Fruit fly (Drosophila melanogaster) whole organism, embryonic: Measurements from ENCODE around the gene dmrt11E.

ENCODE experiments used
- ATbp ChIP-seq: fragments of 200-800 bp; sonication (Bioruptor generic); optimal IDR thresholded peaks from 2 replicates; lab custom pipeline; 2017; ENCODE audit warnings: missing biosample characterization, mild to moderate bottlenecking, missing genetic modification characterization, missing genetic modification reagents
- Ada2b ChIP-seq: fragments of 200-800 bp; sonication (Bioruptor generic); IDR thresholded peaks from 2 replicates; pipeline ENCODE4 v1.3.6; 2022; ENCODE audit warnings: missing biosample characterization, missing genetic modification characterization
- Atf6 ChIP-seq: fragments of 200-800 bp; sonication (Bioruptor generic); IDR thresholded peaks from 2 replicates; pipeline ENCODE4 v1.3.6; 2022; ENCODE audit warnings: missing biosample characterization, missing genetic modification characterization
- Blimp-1 ChIP-seq: fragments of 200-800 bp; sonication (Bioruptor generic); optimal IDR thresholded peaks from 3 replicates; lab custom pipeline; 2018; ENCODE audit warnings: missing biosample characterization, missing genetic modification characterization, mild to moderate bottlenecking, moderate library complexity, missing genetic modification reagents
- CG10209 ChIP-seq: fragments of 200-800 bp; sonication (Bioruptor generic); optimal IDR thresholded peaks from 3 replicates; lab custom pipeline; 2017; ENCODE audit warnings: missing biosample characterization, mild to moderate bottlenecking, missing genetic modification characterization, missing genetic modification reagents
- CG11456 ChIP-seq: fragments of 200-800 bp; sonication (Bioruptor generic); IDR thresholded peaks from 3 replicates; pipeline ENCODE4 v1.3.6; 2022; ENCODE audit warnings: missing biosample characterization, missing genetic modification characterization
- CG16815 ChIP-seq: fragments of 200-800 bp; sonication (Bioruptor generic); optimal IDR thresholded peaks from 3 replicates; lab custom pipeline; 2017; ENCODE audit warnings: missing biosample characterization, mild to moderate bottlenecking, missing genetic modification characterization
- CG17612 ChIP-seq: fragments of 200-800 bp; sonication (Bioruptor generic); IDR thresholded peaks from 2 replicates; pipeline ENCODE4 v1.3.6; 2022; ENCODE audit warnings: missing biosample characterization, missing genetic modification characterization
- CG18011 ChIP-seq: fragments of 200-800 bp; sonication (Bioruptor generic); optimal IDR thresholded peaks from 2 replicates; lab custom pipeline; 2017; ENCODE audit warnings: missing biosample characterization, missing genetic modification characterization, mild to moderate bottlenecking, moderate library complexity, missing genotype
- CG18599 ChIP-seq: fragments of 200-800 bp; sonication (Bioruptor generic); optimal IDR thresholded peaks from 3 replicates; lab custom pipeline; 2017; ENCODE audit warnings: missing biosample characterization, missing genetic modification characterization, mild to moderate bottlenecking, moderate library complexity, missing genetic modification reagents
- CG30403 ChIP-seq: fragments of 200-800 bp; sonication (Bioruptor generic); optimal IDR thresholded peaks from 3 replicates; lab custom pipeline; 2016; ENCODE audit warnings: missing biosample characterization, missing genetic modification characterization
- CG30431 ChIP-seq: fragments of 200-800 bp; sonication (Bioruptor generic); optimal IDR thresholded peaks from 2 replicates; lab custom pipeline; 2017; ENCODE audit warnings: missing biosample characterization, missing genetic modification characterization
- CG3065 ChIP-seq: fragments of 200-800 bp; sonication (Bioruptor generic); optimal IDR thresholded peaks from 2 replicates; lab custom pipeline; 2016; ENCODE audit warnings: missing biosample characterization, missing genetic modification characterization
- CG31224 ChIP-seq: fragments of 200-800 bp; sonication (Bioruptor generic); IDR thresholded peaks from 2 replicates; pipeline ENCODE4 v1.3.6; 2022; ENCODE audit warnings: missing biosample characterization, missing genetic modification characterization
- CG3995 ChIP-seq: fragments of 200-800 bp; sonication (Bioruptor generic); optimal IDR thresholded peaks from 3 replicates; lab custom pipeline; 2016; ENCODE audit warnings: missing biosample characterization, missing genetic modification characterization
- CG6272 ChIP-seq: fragments of 200-800 bp; sonication (Bioruptor generic); IDR thresholded peaks from 2 replicates; pipeline ENCODE4 v1.3.6; 2022; ENCODE audit warnings: missing biosample characterization, missing genetic modification characterization
- CG7271 ChIP-seq: fragments of 200-800 bp; sonication (Bioruptor generic); optimal IDR thresholded peaks from 2 replicates; lab custom pipeline; 2018; ENCODE audit warnings: missing biosample characterization, mild to moderate bottlenecking, missing genetic modification characterization, moderate library complexity
- Deaf1 ChIP-seq: fragments of 200-800 bp; optimal IDR thresholded peaks from 3 replicates; lab custom pipeline; 2019; ENCODE audit warnings: missing biosample characterization, mild to moderate bottlenecking, missing genetic modification characterization, moderate library complexity
- Dek ChIP-seq: fragments of 200-800 bp; sonication (Bioruptor generic); optimal IDR thresholded peaks from 3 replicates; lab custom pipeline; 2019; ENCODE audit warnings: missing biosample characterization, mild to moderate bottlenecking, missing genetic modification characterization, moderate library complexity
- HHEX ChIP-seq: fragments of 200-800 bp; sonication (Bioruptor generic); optimal IDR thresholded peaks from 3 replicates; lab custom pipeline; 2017; ENCODE audit warnings: missing biosample characterization, mild to moderate bottlenecking, missing genetic modification characterization, missing genetic modification reagents
- Jarid2 ChIP-seq: fragments of 200-800 bp; sonication (Bioruptor generic); optimal IDR thresholded peaks from 3 replicates; lab custom pipeline; 2017; ENCODE audit warnings: mild to moderate bottlenecking, missing biosample characterization, missing genetic modification reagents, missing genetic modification characterization
- Lhr ChIP-seq: fragments of 200-800 bp; sonication (Bioruptor generic); optimal IDR thresholded peaks from 3 replicates; lab custom pipeline; 2017; ENCODE audit warnings: mild to moderate bottlenecking, missing biosample characterization, missing genetic modification reagents, missing genetic modification characterization
- MTF-1 ChIP-seq: fragments of 200-800 bp; sonication (Bioruptor generic); optimal IDR thresholded peaks from 2 replicates; lab custom pipeline; 2018; ENCODE audit warnings: missing biosample characterization, mild to moderate bottlenecking, missing genetic modification characterization, borderline replicate concordance
- NK7.1 ChIP-seq: fragments of 200-800 bp; sonication (Bioruptor generic); optimal IDR thresholded peaks from 3 replicates; lab custom pipeline; 2016; ENCODE audit warnings: missing biosample characterization, missing genetic modification characterization
- Opbp ChIP-seq: fragments of 200-800 bp; sonication (Bioruptor generic); IDR thresholded peaks from 3 replicates; pipeline ENCODE4 v1.3.6; 2022; ENCODE audit warnings: missing biosample characterization, missing genetic modification characterization; ENCODE audit not compliant: partially characterized antibody
- PHDP ChIP-seq: fragments of 200-800 bp; sonication (Bioruptor generic); optimal IDR thresholded peaks from 3 replicates; lab custom pipeline; 2018; ENCODE audit warnings: missing biosample characterization, mild to moderate bottlenecking, missing genetic modification characterization, moderate library complexity
- Rfx ChIP-seq: fragments of 200-800 bp; sonication (Bioruptor generic); IDR thresholded peaks from 2 replicates; pipeline ENCODE4 v1.3.6; 2022; ENCODE audit warnings: missing biosample characterization, missing genetic modification characterization
- Sin3A ChIP-seq: fragments of >200 bp; optimal IDR thresholded peaks from 2 replicates; lab custom pipeline; 2018
- Sry-β ChIP-seq: fragments of 200-800 bp; sonication (Bioruptor generic); optimal IDR thresholded peaks from 2 replicates; lab custom pipeline; 2018; ENCODE audit warnings: missing biosample characterization, mild to moderate bottlenecking, missing genetic modification characterization, moderate library complexity
- TFAM ChIP-seq: fragments of 200-800 bp; sonication (Bioruptor generic); optimal IDR thresholded peaks from 2 replicates; lab custom pipeline; 2017; ENCODE audit warnings: missing biosample characterization, missing genetic modification characterization, inconsistent platforms
- YL-1 ChIP-seq: fragments of 200-800 bp; sonication (Bioruptor generic); optimal IDR thresholded peaks from 3 replicates; lab custom pipeline; 2017; ENCODE audit warnings: missing biosample characterization, mild to moderate bottlenecking, missing genetic modification characterization
- bab2 ChIP-seq: fragments of 200-800 bp; sonication (Bioruptor generic); optimal IDR thresholded peaks from 2 replicates; lab custom pipeline; 2016; ENCODE audit warnings: missing biosample characterization, missing genetic modification characterization
- chinmo ChIP-seq: fragments of 200-800 bp; sonication (Bioruptor generic); IDR thresholded peaks from 4 replicates; pipeline ENCODE4 v1.3.6; 2022; ENCODE audit warnings: missing biosample characterization, missing genetic modification characterization; ENCODE audit not compliant: partially characterized antibody
- corto ChIP-seq: fragments of 200-800 bp; sonication (Bioruptor generic); optimal IDR thresholded peaks from 2 replicates; lab custom pipeline; 2016; ENCODE audit warnings: missing biosample characterization, mild to moderate bottlenecking, missing genetic modification characterization, moderate library complexity
- dm ChIP-seq: fragments of 200-800 bp; sonication (Bioruptor generic); optimal IDR thresholded peaks from 3 replicates; lab custom pipeline; 2016; ENCODE audit warnings: missing biosample characterization, missing genetic modification characterization
- fd96Cb ChIP-seq: fragments of 200-800 bp; sonication (Bioruptor generic); optimal IDR thresholded peaks from 2 replicates; lab custom pipeline; 2018; ENCODE audit warnings: missing biosample characterization, mild to moderate bottlenecking, missing genetic modification characterization, moderate library complexity
- fu2 ChIP-seq: fragments of 200-800 bp; sonication (Bioruptor generic); optimal IDR thresholded peaks from 2 replicates; lab custom pipeline; 2016; ENCODE audit warnings: missing biosample characterization, missing genetic modification characterization
- grn ChIP-seq: fragments of 200-800 bp; sonication (Bioruptor generic); optimal IDR thresholded peaks from 3 replicates; lab custom pipeline; 2017; ENCODE audit warnings: missing biosample characterization, missing genetic modification characterization
- gsb-n ChIP-seq: fragments of 200-800 bp; sonication (Bioruptor generic); optimal IDR thresholded peaks from 3 replicates; lab custom pipeline; 2018; ENCODE audit warnings: missing biosample characterization, mild to moderate bottlenecking, missing genetic modification characterization
- hb ChIP-seq: fragments of 200-800 bp; sonication (Bioruptor generic); IDR thresholded peaks from 3 replicates; pipeline ENCODE4 v1.3.6; 2022; ENCODE audit warnings: missing biosample characterization, missing genetic modification characterization; ENCODE audit not compliant: partially characterized antibody
- kay ChIP-seq: fragments of 200-800 bp; sonication (Bioruptor generic); optimal IDR thresholded peaks from 2 replicates; lab custom pipeline; 2016; ENCODE audit warnings: missing biosample characterization, missing genetic modification characterization
- nmo ChIP-seq: fragments of 200-800 bp; sonication (Bioruptor generic); optimal IDR thresholded peaks from 2 replicates; lab custom pipeline; 2018; ENCODE audit warnings: missing biosample characterization, mild to moderate bottlenecking, missing genetic modification characterization, moderate library complexity
- onecut ChIP-seq: fragments of 200-800 bp; sonication (Bioruptor generic); IDR thresholded peaks from 2 replicates; pipeline ENCODE4 v1.3.6; 2022; ENCODE audit warnings: missing biosample characterization, missing genetic modification characterization
- pb ChIP-seq: fragments of 200-800 bp; sonication (Bioruptor generic); optimal IDR thresholded peaks from 3 replicates; lab custom pipeline; 2016; ENCODE audit warnings: missing biosample characterization, missing genetic modification characterization
- sens-2 ChIP-seq: fragments of 200-800 bp; sonication (Bioruptor generic); IDR thresholded peaks from 2 replicates; pipeline ENCODE4 v1.3.6; 2022; ENCODE audit warnings: missing biosample characterization, missing genetic modification characterization
- sisA ChIP-seq: fragments of 200-800 bp; sonication (Bioruptor generic); IDR thresholded peaks from 2 replicates; pipeline ENCODE4 v1.3.6; 2022; ENCODE audit warnings: missing biosample characterization, missing genetic modification characterization
- slp2 ChIP-seq: fragments of 200-800 bp; sonication (Bioruptor generic); optimal IDR thresholded peaks from 2 replicates; lab custom pipeline; 2016; ENCODE audit warnings: missing biosample characterization, missing genetic modification characterization
- tio ChIP-seq: fragments of 200-800 bp; sonication (Bioruptor generic); optimal IDR thresholded peaks from 2 replicates; lab custom pipeline; 2017; ENCODE audit warnings: missing biosample characterization, missing genetic modification characterization, inconsistent platforms
- twi ChIP-seq: fragments of 200-800 bp; optimal IDR thresholded peaks from 2 replicates; lab custom pipeline; 2019; ENCODE audit warnings: missing biosample characterization, mild to moderate bottlenecking, missing genetic modification characterization, moderate library complexity
- usp ChIP-seq: fragments of >200 bp; optimal IDR thresholded peaks from 2 replicates; lab custom pipeline; 2017; ENCODE audit warnings: missing biosample characterization, missing genetic modification characterization
- wek ChIP-seq: fragments of 200-800 bp; sonication (Bioruptor generic); optimal IDR thresholded peaks from 3 replicates; lab custom pipeline; 2018; ENCODE audit warnings: missing biosample characterization, mild to moderate bottlenecking, missing genetic modification characterization, moderate library complexity

dmrt11E gene

dm6 chrX:13329572-13330046, 38.4 kb upstream of the dmrt11E start, which contains the start of gene Prx2 (continued):
- TF ChIP-seq grn (no peak), Jarid2 (GFP tag; lab: Kevin White, UChicago) (peak; percentile 60), Ada2b (GFP tag; lab: Robert Waterston, UW) (no peak), CG3065 (GFP tag; lab: Kevin White, UChicago) (no peak), onecut (GFP tag; lab: Robert Waterston, UW) (0 out of 2 replicates have a peak, but pooled peaks have one; percentile 20), CG30431 (GFP tag; lab: Kevin White, UChicago) (no peak), PHDP (tag; lab: Kevin White, UChicago) (no peak), corto (GFP tag; lab: Kevin White, UChicago) (no peak), Deaf1 (tag; lab: Kevin White, UChicago) (peak; percentile 82), fu2 (GFP tag; lab: Kevin White, UChicago) (no peak), bab2 (no peak), CG11456 (peak; percentile 69; the same call in 2 of the 3 replicates), TFAM (GFP tag; lab: Kevin White, UChicago) (no peak), tio (GFP tag; lab: Kevin White, UChicago) (no peak), ATbp (GFP tag; lab: Kevin White, UChicago) (no peak), CG6272 (GFP tag; lab: Robert Waterston, UW) (peak; percentile 15; the same call in 1 of the 2 replicates), YL-1 (GFP tag; lab: Kevin White, UChicago) (no peak), CG18011 (GFP tag; lab: Kevin White, UChicago) (no peak), Sin3A (peak; percentile 70), dm (no peak), CG31224 (GFP tag; lab: Robert Waterston, UW) (no peak), CG3995 (GFP tag; lab: Kevin White, UChicago) (no peak), gsb-n (tag; lab: Kevin White, UChicago) (no peak), twi (tag; lab: Kevin White, UChicago) (no peak), pb (no peak), sens-2 (no peak), Blimp-1 (GFP tag; lab: Kevin White, UChicago) (no peak), Dek (tag; lab: Kevin White, UChicago) (peak; percentile 13), hb (peak; percentile 61; the same call in 1 of the 3 replicates), fd96Cb (tag; lab: Kevin White, UChicago) (no peak), nmo (GFP tag; lab: Kevin White, UChicago) (peak; percentile 13), kay (GFP tag; lab: Kevin White, UChicago) (no peak), Rfx (peak; percentile 68), chinmo (peak; percentile 85; the same call in 2 of the 4 replicates), Opbp (GFP tag; lab: Robert Waterston, UW) (peak; percentile 71; the same call in 2 of the 3 replicates), sisA (no peak), Atf6 (GFP tag; lab: Robert Waterston, UW) (no peak), CG10209 (GFP tag; lab: Kevin White, UChicago) (no peak), slp2 (GFP tag; lab: Kevin White, UChicago) (no peak), CG18599 (GFP tag; lab: Kevin White, UChicago) (peak; percentile 55), CG30403 (GFP tag; lab: Kevin White, UChicago) (peak; percentile 16), CG7271 (tag; lab: Kevin White, UChicago) (no peak), wek (GFP tag; lab: Kevin White, UChicago) (no peak), MTF-1 (GFP tag; lab: Kevin White, UChicago) (peak; percentile 32), CG17612 (GFP tag; lab: Robert Waterston, UW) (no peak), HHEX (GFP tag; lab: Kevin White, UChicago) (peak; percentile 11), usp (GFP tag; lab: Kevin White, UChicago) (no peak), Lhr (GFP tag; lab: Kevin White, UChicago) (peak; percentile 32), NK7.1 (GFP tag; lab: Kevin White, UChicago) (no peak), Sry-β (GFP tag; lab: Kevin White, UChicago) (no peak), CG16815 (GFP tag; lab: Kevin White, UChicago) (no peak)
